Fruit fly (Drosophila melanogaster) whole organism, embryonic: ENCODE results near the gene fru.

ENCODE experiments used
- ATbp ChIP-seq: fragments of 200-800 bp; sonication (Bioruptor generic); optimal IDR thresholded peaks from 2 replicates; lab custom pipeline; 2017; ENCODE audit warnings: missing biosample characterization, mild to moderate bottlenecking, missing genetic modification characterization, missing genetic modification reagents
- Bteb2 ChIP-seq: fragments of 200-800 bp; sonication (Bioruptor generic); optimal IDR thresholded peaks from 2 replicates; lab custom pipeline; 2016; ENCODE audit warnings: missing biosample characterization, missing genetic modification characterization
- CG10274 ChIP-seq: fragments of 200-800 bp; sonication (Bioruptor generic); optimal IDR thresholded peaks from 3 replicates; lab custom pipeline; 2017; ENCODE audit warnings: missing biosample characterization, mild to moderate bottlenecking, missing genetic modification characterization
- CG10654 ChIP-seq: fragments of 200-800 bp; sonication (Bioruptor generic); optimal IDR thresholded peaks from 2 replicates; lab custom pipeline; 2016; ENCODE audit warnings: missing biosample characterization, missing genetic modification characterization
- CG10979 ChIP-seq: fragments of 200-800 bp; sonication (Bioruptor generic); optimal IDR thresholded peaks from 2 replicates; lab custom pipeline; 2018; ENCODE audit warnings: missing biosample characterization, mild to moderate bottlenecking, missing genetic modification characterization, moderate library complexity
- CG11504 ChIP-seq: fragments of 200-800 bp; sonication (Bioruptor generic); optimal IDR thresholded peaks from 3 replicates; lab custom pipeline; 2019; ENCODE audit warnings: missing biosample characterization, mild to moderate bottlenecking, missing genetic modification characterization, moderate library complexity
- CG12299 ChIP-seq: fragments of 200-800 bp; sonication (Bioruptor generic); optimal IDR thresholded peaks from 2 replicates; lab custom pipeline; 2018; ENCODE audit warnings: missing biosample characterization, mild to moderate bottlenecking, missing genetic modification characterization
- CG16779 ChIP-seq: fragments of 200-800 bp; sonication (Bioruptor generic); IDR thresholded peaks from 2 replicates; pipeline ENCODE4 v1.3.6; 2022; ENCODE audit warnings: missing biosample characterization, missing genetic modification characterization
- CG17359 ChIP-seq: fragments of 200-800 bp; sonication (Bioruptor generic); optimal IDR thresholded peaks from 3 replicates; lab custom pipeline; 2018; ENCODE audit warnings: missing biosample characterization, mild to moderate bottlenecking, missing genetic modification characterization, moderate library complexity
- CG18476 ChIP-seq: fragments of 200-800 bp; sonication (Bioruptor generic); optimal IDR thresholded peaks from 2 replicates; lab custom pipeline; 2016; ENCODE audit warnings: missing biosample characterization, mild to moderate bottlenecking, missing genetic modification characterization
- CG2120 ChIP-seq: fragments of 200-800 bp; sonication (Bioruptor generic); optimal IDR thresholded peaks from 3 replicates; lab custom pipeline; 2016; ENCODE audit warnings: missing biosample characterization, missing genetic modification characterization
- CG30431 ChIP-seq: fragments of 200-800 bp; sonication (Bioruptor generic); optimal IDR thresholded peaks from 2 replicates; lab custom pipeline; 2017; ENCODE audit warnings: missing biosample characterization, missing genetic modification characterization
- CG31441 ChIP-seq: fragments of 200-800 bp; sonication (Bioruptor generic); IDR thresholded peaks from 2 replicates; pipeline ENCODE4 v1.3.6; 2022; ENCODE audit warnings: missing biosample characterization, missing genetic modification characterization
- CG32772 ChIP-seq: fragments of 200-800 bp; sonication (Bioruptor generic); IDR thresholded peaks from 2 replicates; pipeline ENCODE4 v1.3.6; 2022; ENCODE audit warnings: missing biosample characterization, missing genetic modification characterization
- CG34422 ChIP-seq: fragments of 200-800 bp; sonication (Bioruptor generic); IDR thresholded peaks from 3 replicates; pipeline ENCODE4 v1.3.6; 2022; ENCODE audit warnings: missing biosample characterization, missing genetic modification characterization
- CG4617 ChIP-seq: fragments of 200-800 bp; sonication (Bioruptor generic); optimal IDR thresholded peaks from 3 replicates; lab custom pipeline; 2016; ENCODE audit warnings: missing biosample characterization, missing genetic modification characterization, borderline replicate concordance
- CG4707 ChIP-seq: fragments of 200-800 bp; sonication (Bioruptor generic); optimal IDR thresholded peaks from 2 replicates; lab custom pipeline; 2018; ENCODE audit warnings: missing biosample characterization, mild to moderate bottlenecking, missing genetic modification characterization, moderate library complexity
- CG5953 ChIP-seq: fragments of 200-800 bp; sonication (Bioruptor generic); IDR thresholded peaks from 2 replicates; pipeline ENCODE4 v1.3.6; 2022; ENCODE audit warnings: missing biosample characterization, missing genetic modification characterization
- CG6791 ChIP-seq: fragments of 200-800 bp; sonication (Bioruptor generic); IDR thresholded peaks from 3 replicates; pipeline ENCODE4 v1.3.6; 2022; ENCODE audit warnings: missing biosample characterization, missing genetic modification characterization; ENCODE audit not compliant: partially characterized antibody
- CG7786 ChIP-seq: fragments of 200-800 bp; sonication (Bioruptor generic); optimal IDR thresholded peaks from 2 replicates; lab custom pipeline; 2016; ENCODE audit warnings: missing biosample characterization, missing genetic modification characterization
- CG8924 ChIP-seq: fragments of 200-800 bp; optimal IDR thresholded peaks from 3 replicates; lab custom pipeline; 2019; ENCODE audit warnings: missing biosample characterization, mild to moderate bottlenecking, missing genetic modification characterization, moderate library complexity
- CG9817 ChIP-seq: fragments of 200-800 bp; sonication (Bioruptor generic); optimal IDR thresholded peaks from 2 replicates; lab custom pipeline; 2018; ENCODE audit warnings: missing biosample characterization, mild to moderate bottlenecking, missing genetic modification characterization, moderate library complexity
- Chrac-16 ChIP-seq: fragments of 200-800 bp; sonication (Bioruptor generic); optimal IDR thresholded peaks from 3 replicates; lab custom pipeline; 2016; ENCODE audit warnings: missing biosample characterization, missing genetic modification characterization
- Dll ChIP-seq: fragments of 200-800 bp; sonication (Bioruptor generic); IDR thresholded peaks from 4 replicates; pipeline ENCODE4 v1.3.6; 2022; ENCODE audit warnings: missing biosample characterization, missing genetic modification characterization; ENCODE audit not compliant: partially characterized antibody
- Doc3 ChIP-seq: fragments of 200-800 bp; sonication (Bioruptor generic); IDR thresholded peaks from 3 replicates; pipeline ENCODE4 v1.3.6; 2022; ENCODE audit warnings: missing biosample characterization, missing genetic modification characterization; ENCODE audit not compliant: partially characterized antibody
- Drgx ChIP-seq: fragments of 200-800 bp; sonication (Bioruptor generic); IDR thresholded peaks from 2 replicates; pipeline ENCODE4 v1.3.6; 2022; ENCODE audit warnings: missing biosample characterization, missing genetic modification characterization
- Fer3 ChIP-seq: fragments of 200-800 bp; sonication (Bioruptor generic); optimal IDR thresholded peaks from 2 replicates; lab custom pipeline; 2018; ENCODE audit warnings: missing biosample characterization, mild to moderate bottlenecking, missing genetic modification characterization, moderate library complexity
- GATAe ChIP-seq: fragments of 200-800 bp; sonication (Bioruptor generic); conservative IDR thresholded peaks from 2 replicates; pipeline ENCODE4 v1.3.6; 2022; ENCODE audit warnings: missing biosample characterization, missing genetic modification characterization
- HLHmδ ChIP-seq: fragments of 200-800 bp; sonication (Bioruptor generic); optimal IDR thresholded peaks from 2 replicates; lab custom pipeline; 2018; ENCODE audit warnings: missing biosample characterization, mild to moderate bottlenecking, missing genetic modification characterization, moderate library complexity
- Nf-YB ChIP-seq: fragments of 200-800 bp; sonication (Bioruptor generic); optimal IDR thresholded peaks from 3 replicates; lab custom pipeline; 2019; ENCODE audit warnings: missing biosample characterization, mild to moderate bottlenecking, missing genetic modification characterization, moderate library complexity
- Pdp1 ChIP-seq, 2 experiments: fragments of 200-800 bp; sonication (Bioruptor generic); optimal IDR thresholded peaks; 3 replicates each; lab custom pipeline; 2016; ENCODE audit warnings: missing biosample characterization in 2 of 2, missing genetic modification characterization in 2 of 2, mild to moderate bottlenecking in 1 of 2, moderate library complexity in 1 of 2
- TFAM ChIP-seq: fragments of 200-800 bp; sonication (Bioruptor generic); optimal IDR thresholded peaks from 2 replicates; lab custom pipeline; 2017; ENCODE audit warnings: missing biosample characterization, missing genetic modification characterization, inconsistent platforms
- Xbp1 ChIP-seq: fragments of 200-800 bp; sonication (Bioruptor generic); optimal IDR thresholded peaks from 3 replicates; lab custom pipeline; 2016; ENCODE audit warnings: missing biosample characterization, mild to moderate bottlenecking, missing genetic modification characterization
- amos ChIP-seq: fragments of 200-800 bp; sonication (Bioruptor generic); IDR thresholded peaks from 2 replicates; pipeline ENCODE4 v1.3.6; 2022; ENCODE audit warnings: missing biosample characterization, missing genetic modification characterization; ENCODE audit not compliant: partially characterized antibody
- bowl ChIP-seq: fragments of 200-800 bp; sonication (Bioruptor generic); IDR thresholded peaks from 2 replicates; pipeline ENCODE4 v1.3.6; 2022; ENCODE audit warnings: missing biosample characterization, missing genetic modification characterization
- dimm ChIP-seq: fragments of 200-800 bp; sonication (Bioruptor generic); IDR thresholded peaks from 2 replicates; pipeline ENCODE4 v1.3.6; 2022; ENCODE audit warnings: missing biosample characterization, missing genetic modification characterization
- ems ChIP-seq: fragments of 200-800 bp; sonication (Bioruptor generic); optimal IDR thresholded peaks from 3 replicates; lab custom pipeline; 2016; ENCODE audit warnings: missing biosample characterization, missing genetic modification characterization
- fd3F ChIP-seq: fragments of 200-800 bp; sonication (Bioruptor generic); optimal IDR thresholded peaks from 2 replicates; lab custom pipeline; 2018; ENCODE audit warnings: missing biosample characterization, mild to moderate bottlenecking, missing genetic modification characterization, moderate library complexity
- fu2 ChIP-seq: fragments of 200-800 bp; sonication (Bioruptor generic); optimal IDR thresholded peaks from 2 replicates; lab custom pipeline; 2016; ENCODE audit warnings: missing biosample characterization, missing genetic modification characterization
- her ChIP-seq: fragments of 200-800 bp; sonication (Bioruptor generic); optimal IDR thresholded peaks from 2 replicates; lab custom pipeline; 2016; ENCODE audit warnings: missing biosample characterization, missing genetic modification characterization
- hth ChIP-seq: fragments of >200 bp; optimal IDR thresholded peaks from 2 replicates; lab custom pipeline; 2017; ENCODE audit warnings: inconsistent platforms
- pum ChIP-seq: fragments of 200-800 bp; sonication (Bioruptor generic); optimal IDR thresholded peaks from 2 replicates; lab custom pipeline; 2016; ENCODE audit warnings: missing biosample characterization, missing genetic modification characterization
- repo ChIP-seq: fragments of 200-800 bp; sonication (Bioruptor generic); optimal IDR thresholded peaks from 2 replicates; lab custom pipeline; 2016; ENCODE audit warnings: missing biosample characterization, missing genetic modification characterization
- sd ChIP-seq: fragments of 200-800 bp; sonication (Bioruptor generic); optimal IDR thresholded peaks from 3 replicates; lab custom pipeline; 2018; ENCODE audit warnings: missing biosample characterization, mild to moderate bottlenecking, missing genetic modification characterization, moderate library complexity
- sob ChIP-seq: fragments of 200-800 bp; sonication (Bioruptor generic); IDR thresholded peaks from 2 replicates; pipeline ENCODE4 v1.3.6; 2022; ENCODE audit warnings: missing biosample characterization, missing genetic modification characterization
- sr ChIP-seq: fragments of 200-800 bp; sonication (Bioruptor generic); IDR thresholded peaks from 3 replicates; pipeline ENCODE4 v1.3.6; 2022; ENCODE audit warnings: missing biosample characterization, missing genetic modification characterization
- tap ChIP-seq: fragments of 200-800 bp; optimal IDR thresholded peaks from 3 replicates; lab custom pipeline; 2019; ENCODE audit warnings: missing biosample characterization, mild to moderate bottlenecking, missing genetic modification characterization, moderate library complexity
- tna ChIP-seq: fragments of 200-800 bp; sonication (Bioruptor generic); IDR thresholded peaks from 2 replicates; pipeline ENCODE4 v1.3.6; 2022; ENCODE audit warnings: missing biosample characterization, missing genetic modification characterization; ENCODE audit not compliant: partially characterized antibody
- ttk ChIP-seq: fragments of 200-800 bp; sonication (Bioruptor generic); IDR thresholded peaks from 2 replicates; pipeline ENCODE4 v2.1.2; 2022; ENCODE audit warnings: missing biosample characterization, missing genetic modification characterization
- yki ChIP-seq: fragments of >200 bp; optimal IDR thresholded peaks from 3 replicates; lab custom pipeline; 2018
- zfh2 ChIP-seq: fragments of 200-800 bp; sonication (Bioruptor generic); optimal IDR thresholded peaks from 2 replicates; lab custom pipeline; 2016; ENCODE audit warnings: missing biosample characterization, missing genetic modification characterization

Gene fru

DNA sequence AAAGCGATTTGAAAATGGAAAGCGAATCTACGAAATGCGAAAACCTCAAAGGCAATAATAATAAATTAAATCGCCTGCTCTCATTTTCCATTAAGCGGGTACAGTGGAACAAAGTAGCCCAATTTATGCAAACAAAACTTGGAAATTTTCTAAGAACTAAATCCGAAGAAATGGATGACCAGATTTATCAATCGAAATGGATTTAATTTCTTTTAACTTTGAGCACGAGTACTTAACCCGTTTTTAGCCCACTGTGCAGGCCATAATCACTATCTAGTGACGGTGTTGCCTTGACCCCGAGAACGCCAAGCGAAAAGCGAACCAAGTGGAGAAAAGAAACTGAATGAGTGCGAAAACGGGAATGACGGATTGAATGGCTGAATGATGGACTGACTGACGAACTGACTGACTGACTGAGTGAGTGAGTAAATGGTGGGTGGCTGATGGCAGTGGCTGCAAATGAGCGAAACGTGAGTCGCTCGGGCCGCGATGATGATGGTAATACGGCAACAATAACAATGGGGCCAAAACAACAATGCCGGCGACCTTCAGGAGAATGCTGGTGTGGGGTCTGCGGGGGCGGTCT lies 89.1 kb downstream of the fru start (continued):
- TF ChIP-seq CG6791 (GFP tag; lab: Robert Waterston, UW) (no peak), tna (GFP tag; lab: Robert Waterston, UW) (no peak), CG32772 (no peak), Bteb2 (peak; percentile 19), sd (tag; lab: Kevin White, UChicago) (no peak), pum (GFP tag; lab: Kevin White, UChicago) (no peak), CG34422 (GFP tag; lab: Robert Waterston, UW) (no peak), ems (GFP tag; lab: Kevin White, UChicago) (peak; percentile 42), sob (GFP tag; lab: Robert Waterston, UW) (no peak; the same call in 1 of the 2 replicates), CG10979 (tag; lab: Kevin White, UChicago) (no peak), sr (GFP tag; lab: Robert Waterston, UW) (no peak), fd3F (GFP tag; lab: Kevin White, UChicago) (peak; percentile 40), CG10654 (GFP tag; lab: Kevin White, UChicago) (no peak), zfh2 (GFP tag; lab: Kevin White, UChicago) (peak; percentile 60), dimm (GFP tag; lab: Robert Waterston, UW) (no peak), CG30431 (GFP tag; lab: Kevin White, UChicago) (no peak), TFAM (GFP tag; lab: Kevin White, UChicago) (no peak), Doc3 (GFP tag; lab: Robert Waterston, UW) (no peak), Dll (GFP tag; lab: Robert Waterston, UW) (no peak), CG16779 (GFP tag; lab: Robert Waterston, UW) (no peak), CG4617 (GFP tag; lab: Kevin White, UChicago) (no peak), Drgx (GFP tag; lab: Robert Waterston, UW) (peak; percentile 88), ttk (peak; percentile 53), CG17359 (tag; lab: Kevin White, UChicago) (no peak), Pdp1 (GFP tag; optimal IDR thresholded peaks at IDR 0.05; lab: Kevin White, UChicago) (peak in 1 of 2 experiments; percentile 45), Nf-YB (no peak), Fer3 (tag; lab: Kevin White, UChicago) (no peak), repo (no peak), CG18476 (GFP tag; lab: Kevin White, UChicago) (no peak), CG31441 (GFP tag; lab: Robert Waterston, UW) (peak; percentile 44; the same call in 1 of the 2 replicates), fu2 (GFP tag; lab: Kevin White, UChicago) (peak; percentile 17), CG7786 (peak; percentile 63), hth (lab: Kevin White, UChicago) (no peak), yki (lab: Kevin White, UChicago) (no peak), Xbp1 (peak; percentile 50), CG11504 (tag; lab: Kevin White, UChicago) (peak; percentile 58), CG8924 (no peak), GATAe (GFP tag; lab: Robert Waterston, UW) (peak; percentile 33; the same call in 1 of the 2 replicates), ATbp (GFP tag; lab: Kevin White, UChicago) (no peak), HLHmδ (no peak), CG9817 (peak; percentile 47), her (GFP tag; lab: Kevin White, UChicago) (no peak), CG5953 (GFP tag; lab: Robert Waterston, UW) (no peak), CG2120 (GFP tag; lab: Kevin White, UChicago) (peak; percentile 76), bowl (GFP tag; lab: Robert Waterston, UW) (no peak), CG12299 (tag; lab: Kevin White, UChicago) (no peak), amos (GFP tag; lab: Robert Waterston, UW) (no peak), tap (no peak), CG4707 (GFP tag; lab: Kevin White, UChicago) (no peak), Chrac-16 (GFP tag; lab: Kevin White, UChicago) (peak; percentile 13), CG10274 (no peak)
